Worm (Caenorhabditis elegans): Measurements from ENCODE around the gene B0416.5.

Gene B0416.5

DNA sequence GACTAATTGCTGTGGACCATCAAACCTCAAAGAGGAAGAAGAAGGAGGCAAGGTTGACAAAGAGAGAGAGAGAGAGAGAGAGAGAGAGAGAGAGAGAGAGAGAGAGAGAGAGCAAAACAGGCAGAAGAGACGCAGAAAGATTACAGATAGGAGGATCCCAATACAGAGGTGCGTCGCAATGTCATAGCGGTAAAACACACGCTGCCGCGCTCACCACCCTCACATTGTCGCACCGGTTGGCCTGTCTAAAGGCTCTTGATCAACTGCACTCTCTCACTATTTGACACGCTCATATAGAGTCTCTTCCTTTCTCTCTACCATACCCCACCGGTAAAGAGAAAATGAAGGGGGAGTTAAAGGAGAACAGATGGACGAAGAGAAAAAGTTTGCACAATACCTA, 45.4 kb downstream of the B0416.5 start (continued):
- no peak for TF ChIP-seq aha-1 (tag; optimal IDR thresholded peaks at IDR 0.05)
- TF ChIP-seq aly-2 (tag; optimal IDR thresholded peaks at IDR 0.05) = no peak
- TF ChIP-seq tbx-2 (tag; optimal IDR thresholded peaks at IDR 0.05) = peak; percentile 34

Data from whole organism, L1 larva.